Fruit fly (Drosophila melanogaster): ENCODE results near the gene Hyls1.

Hyls1 gene

DNA sequence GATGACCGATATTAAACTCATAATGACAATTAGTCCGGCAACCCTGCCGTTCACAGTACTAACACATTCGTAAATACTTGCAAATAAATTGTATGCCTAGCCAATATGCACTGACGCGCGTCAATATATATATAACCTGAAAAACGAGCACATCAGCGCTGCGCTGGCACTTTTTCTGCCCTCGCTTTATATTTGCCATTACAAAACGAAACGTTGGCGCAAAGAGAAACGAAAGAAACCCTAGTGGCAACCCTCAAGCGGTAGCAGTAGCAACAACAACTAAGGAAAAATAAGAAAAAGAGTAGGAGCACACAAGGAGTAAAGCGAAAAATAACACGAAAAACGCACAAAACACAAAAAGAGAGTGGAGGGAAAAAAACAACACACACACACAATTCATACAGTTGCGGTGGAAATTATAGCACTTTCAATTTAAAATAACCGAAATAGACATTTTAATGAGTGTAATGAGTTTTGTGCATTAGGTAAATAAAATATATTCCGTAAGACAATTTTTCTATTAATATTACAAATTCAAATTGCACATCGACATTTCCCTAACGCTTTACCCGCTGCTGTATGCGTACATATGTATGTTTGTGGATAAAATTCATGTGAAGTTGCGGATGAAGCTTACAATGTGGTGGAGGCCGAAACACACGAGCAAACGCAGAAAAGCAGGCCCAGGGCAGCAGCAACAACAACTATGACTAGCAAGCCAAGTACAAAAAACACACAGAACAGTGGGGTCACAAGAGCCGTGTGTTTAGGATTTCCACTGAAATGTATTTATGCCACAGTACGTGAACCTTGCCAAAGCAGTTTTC is 1.5 kb downstream of the Hyls1 start (continued):
- TF ChIP-seq ro (GFP tag; IDR thresholded peaks at IDR 0.05) (peak; percentile 96), Hmx (GFP tag; optimal IDR thresholded peaks at IDR 0.05) (peak; percentile 97), schlank (tag; optimal IDR thresholded peaks at IDR 0.05) (peak; percentile 98), Gug (GFP tag; IDR thresholded peaks at IDR 0.05) (peak; percentile 95), tx (GFP tag; optimal IDR thresholded peaks at IDR 0.05) (peak; percentile 97), CG12744 (GFP tag; optimal IDR thresholded peaks at IDR 0.05) (peak; percentile 98), yki (optimal IDR thresholded peaks at IDR 0.05) (peak; percentile 66), Hr51 (GFP tag; optimal IDR thresholded peaks at IDR 0.05) (peak; percentile 99), Mad (GFP tag; optimal IDR thresholded peaks at IDR 0.05) (peak; percentile 98), NK7.1 (GFP tag; optimal IDR thresholded peaks at IDR 0.05) (peak; percentile 97), nom (GFP tag; optimal IDR thresholded peaks at IDR 0.05) (peak; percentile 99), CG18011 (GFP tag; optimal IDR thresholded peaks at IDR 0.05) (peak; percentile 93), tio (GFP tag; optimal IDR thresholded peaks at IDR 0.05) (peak; percentile 99), nerfin-2 (GFP tag; IDR thresholded peaks at IDR 0.05; ENCODE audit: partially characterized antibody) (no peak), ci (GFP tag; IDR thresholded peaks at IDR 0.05) (peak; percentile 100), tna (GFP tag; IDR thresholded peaks at IDR 0.05; ENCODE audit: partially characterized antibody) (no peak), CG18619 (GFP tag; optimal IDR thresholded peaks at IDR 0.05) (peak; percentile 99), Chrac-16 (GFP tag; optimal IDR thresholded peaks at IDR 0.05) (peak; percentile 99), CG8359 (GFP tag; optimal IDR thresholded peaks at IDR 0.05; ENCODE audit: borderline replicate concordance) (peak; percentile 94), CG4282 (GFP tag; optimal IDR thresholded peaks at IDR 0.05) (peak; percentile 77), CG2129 (GFP tag; IDR thresholded peaks at IDR 0.05; ENCODE audit: partially characterized antibody) (no peak), CG12104 (GFP tag; optimal IDR thresholded peaks at IDR 0.05) (peak; percentile 99), crc (GFP tag; optimal IDR thresholded peaks at IDR 0.05) (peak; percentile 98), CG15696 (tag; optimal IDR thresholded peaks at IDR 0.05) (peak; percentile 97), CG3995 (GFP tag; optimal IDR thresholded peaks at IDR 0.05) (peak; percentile 85), tin (GFP tag; optimal IDR thresholded peaks at IDR 0.05) (peak; percentile 99), Sry-β (GFP tag; optimal IDR thresholded peaks at IDR 0.05) (peak; percentile 71), cg (GFP tag; optimal IDR thresholded peaks at IDR 0.05) (peak; percentile 85), grau (tag; optimal IDR thresholded peaks at IDR 0.05) (peak; percentile 99), da (GFP tag; optimal IDR thresholded peaks at IDR 0.05) (peak; percentile 94), bbx (GFP tag; IDR thresholded peaks at IDR 0.05; ENCODE audit: partially characterized antibody) (no peak), CG17612 (GFP tag; IDR thresholded peaks at IDR 0.05) (peak; percentile 98), lilli (GFP tag; optimal IDR thresholded peaks at IDR 0.05) (peak; percentile 99), en (GFP tag; optimal IDR thresholded peaks at IDR 0.05) (peak; percentile 95), Dip3 (GFP tag; optimal IDR thresholded peaks at IDR 0.05) (peak; percentile 98), CG33557 (GFP tag; optimal IDR thresholded peaks at IDR 0.05) (peak; percentile 99), corto (GFP tag; optimal IDR thresholded peaks at IDR 0.05) (peak; percentile 94), bowl (GFP tag; IDR thresholded peaks at IDR 0.05) (peak; percentile 98), CG6254 (GFP tag; optimal IDR thresholded peaks at IDR 0.05) (peak; percentile 97), Dfd (GFP tag; optimal IDR thresholded peaks at IDR 0.05) (peak in 1 of 2 experiments; percentile 75), pb (GFP tag; optimal IDR thresholded peaks at IDR 0.05) (peak; percentile 95), Usf (GFP tag; optimal IDR thresholded peaks at IDR 0.05) (peak; percentile 96), Fer1 (GFP tag; optimal IDR thresholded peaks at IDR 0.05) (peak; percentile 100), Antp (GFP tag; optimal IDR thresholded peaks at IDR 0.05) (peak; percentile 97), bigmax (GFP tag; optimal IDR thresholded peaks at IDR 0.05) (peak; percentile 68), danr (GFP tag; IDR thresholded peaks at IDR 0.05) (peak; percentile 98), CG5953 (GFP tag; IDR thresholded peaks at IDR 0.05) (peak; percentile 99), CG16815 (GFP tag; optimal IDR thresholded peaks at IDR 0.05) (peak; percentile 98), Max (GFP tag; optimal IDR thresholded peaks at IDR 0.05) (peak; percentile 99)
